Worm (Caenorhabditis elegans): ENCODE results near the gene cox-18.

The cox-18 gene

ce11 chrIV:1070383-1070782 lies 26.9 kb upstream of the cox-18 start (continued):
- TF ChIP-seq jun-1 (tag; optimal IDR thresholded peaks at IDR 0.05) (no peak), nhr-42 (GFP tag; IDR thresholded peaks at IDR 0.05) (peak; percentile 81), ceh-44 (GFP tag; IDR thresholded peaks at IDR 0.05) (no peak), dmd-8 (GFP tag; IDR thresholded peaks at IDR 0.05) (no peak), pha-4 (GFP tag; IDR thresholded peaks at IDR 0.05) (peak; percentile 85), pha-4 (tag; optimal IDR thresholded peaks at IDR 0.05) (no peak), zip-2 (tag; optimal IDR thresholded peaks at IDR 0.05) (no peak), cey-2 (tag; optimal IDR thresholded peaks at IDR 0.05; ENCODE audit: borderline replicate concordance, insufficient read depth) (no peak), egl-43 (GFP tag; IDR thresholded peaks at IDR 0.05) (peak; percentile 80), nhr-76 (tag; optimal IDR thresholded peaks at IDR 0.05) (no peak), F44E2.7 (GFP tag; IDR thresholded peaks at IDR 0.05) (no peak), snpc-4 (tag; optimal IDR thresholded peaks at IDR 0.05) (no peak), attf-4 (tag; optimal IDR thresholded peaks at IDR 0.05) (peak; percentile 40), php-3 (GFP tag; IDR thresholded peaks at IDR 0.05) (peak; percentile 59; the same call in 1 of the 2 replicates), lin-29 (GFP tag; IDR thresholded peaks at IDR 0.05) (0 out of 2 replicates have a peak, but pooled peaks have one; percentile 15), nhr-6 (tag; optimal IDR thresholded peaks at IDR 0.05) (peak; percentile 52), saeg-2 (GFP tag; IDR thresholded peaks at IDR 0.05) (peak; percentile 88), Y5F2A.4 (GFP tag; optimal IDR thresholded peaks at IDR 0.05) (no peak), unc-130 (GFP tag; optimal IDR thresholded peaks at IDR 0.05) (no peak), dmd-9 (GFP tag; IDR thresholded peaks at IDR 0.05) (no peak), nhr-237 (tag; optimal IDR thresholded peaks at IDR 0.05) (no peak), mxl-3 (GFP tag; optimal IDR thresholded peaks at IDR 0.05) (peak; percentile 23), nhr-41 (GFP tag; IDR thresholded peaks at IDR 0.05) (no peak), ceh-62 (tag; optimal IDR thresholded peaks at IDR 0.05) (no peak), ZK546.5 (tag; optimal IDR thresholded peaks at IDR 0.05) (peak in 1 of 2 experiments; percentile 17), F49E8.2 (tag; optimal IDR thresholded peaks at IDR 0.05; ENCODE audit: borderline replicate concordance) (no peak), ceh-32 (tag; optimal IDR thresholded peaks at IDR 0.05; ENCODE audit: poor library complexity) (peak; percentile 1), vab-7 (GFP tag; IDR thresholded peaks at IDR 0.05) (no peak), lim-7 (GFP tag; IDR thresholded peaks at IDR 0.05) (no peak), lsy-2 (tag; optimal IDR thresholded peaks at IDR 0.05) (peak; percentile 76 to 83), tag-97 (GFP tag; IDR thresholded peaks at IDR 0.05) (no peak), arid-1 (GFP tag; conservative IDR thresholded peaks at IDR 0.05) (peak; percentile 41; the same call in 1 of the 2 replicates), D1046.2 (GFP tag; IDR thresholded peaks at IDR 0.05) (no peak), nhr-28 (tag; optimal IDR thresholded peaks at IDR 0.05) (peak; percentile 54), tra-1 (GFP tag; IDR thresholded peaks at IDR 0.05) (peak; percentile 62; the same call in 1 of the 2 replicates), spr-3 (GFP tag; optimal IDR thresholded peaks at IDR 0.05) (no peak), T26A8.4 (GFP tag; IDR thresholded peaks at IDR 0.05) (peak; percentile 88), lin-38 (GFP tag; IDR thresholded peaks at IDR 0.05) (peak; percentile 54), lin-15B (tag; optimal IDR thresholded peaks at IDR 0.05) (no peak), aly-2 (tag; optimal IDR thresholded peaks at IDR 0.05) (no peak), R02D3.7 (tag; optimal IDR thresholded peaks at IDR 0.05) (no peak), nhr-11 (tag; optimal IDR thresholded peaks at IDR 0.05) (peak; percentile 85), fkh-10 (GFP tag; optimal IDR thresholded peaks at IDR 0.05) (peak; percentile 97), ces-1 (GFP tag; optimal IDR thresholded peaks at IDR 0.05) (no peak), hmg-1.1 (GFP tag; IDR thresholded peaks at IDR 0.05) (peak; percentile 84), mes-2 (tag; optimal IDR thresholded peaks at IDR 0.05; ENCODE audit: poor library complexity, severe bottlenecking) (peak; percentile 67), lin-1 (GFP tag; IDR thresholded peaks at IDR 0.05) (peak; percentile 51; the same call in 1 of the 2 replicates), madf-9 (GFP tag; conservative IDR thresholded peaks at IDR 0.05) (0 out of 2 replicates have a peak, but pooled peaks have one; percentile 26), snpc-1.2 (GFP tag; IDR thresholded peaks at IDR 0.05) (0 out of 2 replicates have a peak, but pooled peaks have one; percentile 46), mxl-2 (GFP tag; conservative IDR thresholded peaks at IDR 0.05) (no peak), mdl-1 (tag; optimal IDR thresholded peaks at IDR 0.05) (peak; percentile 86 to 94)
